Fruit fly (Drosophila melanogaster) whole organism, embryonic: ENCODE measurements around the gene CG4267.
A peak's percentile ranks its signal among the peaks of the same experiment; 100 is the strongest.

ENCODE experiments used
- CG10147 ChIP-seq: fragments of 200-800 bp; sonication (Bioruptor generic); optimal IDR thresholded peaks from 2 replicates; lab custom pipeline; 2019; ENCODE audit warnings: missing biosample characterization, mild to moderate bottlenecking, missing genetic modification characterization, moderate library complexity
- CG11093 ChIP-seq: fragments of 200-800 bp; sonication (Bioruptor generic); IDR thresholded peaks from 3 replicates; pipeline ENCODE4 v1.3.6; 2022; ENCODE audit warnings: missing biosample characterization, missing genetic modification characterization
- CG14860 ChIP-seq: fragments of 200-800 bp; sonication (Bioruptor generic); IDR thresholded peaks from 3 replicates; pipeline ENCODE4 v1.3.6; 2022; ENCODE audit warnings: missing biosample characterization, missing genetic modification characterization; ENCODE audit not compliant: partially characterized antibody
- CG15479 ChIP-seq: fragments of 200-800 bp; sonication (Bioruptor generic); optimal IDR thresholded peaks from 3 replicates; lab custom pipeline; 2019; ENCODE audit warnings: missing biosample characterization, mild to moderate bottlenecking, missing genetic modification characterization, moderate library complexity
- CG1647 ChIP-seq: fragments of 200-800 bp; sonication (Bioruptor generic); optimal IDR thresholded peaks from 3 replicates; lab custom pipeline; 2016; ENCODE audit warnings: missing biosample characterization, missing genetic modification characterization
- CG17328 ChIP-seq: fragments of 200-800 bp; sonication (Bioruptor generic); IDR thresholded peaks from 2 replicates; pipeline ENCODE4 v1.3.6; 2022; ENCODE audit warnings: missing biosample characterization, missing genetic modification characterization
- CG18764 ChIP-seq: fragments of 200-800 bp; sonication (Bioruptor generic); optimal IDR thresholded peaks from 3 replicates; lab custom pipeline; 2016; ENCODE audit warnings: missing biosample characterization, missing genetic modification characterization
- CG3726 ChIP-seq: fragments of 200-800 bp; sonication (Bioruptor generic); IDR thresholded peaks from 3 replicates; pipeline ENCODE4, ENCODE4 v1.3.6; 2022; ENCODE audit warnings: missing biosample characterization, missing genetic modification characterization
- CG5953 ChIP-seq: fragments of 200-800 bp; sonication (Bioruptor generic); IDR thresholded peaks from 2 replicates; pipeline ENCODE4 v1.3.6; 2022; ENCODE audit warnings: missing biosample characterization, missing genetic modification characterization
- CG6689 ChIP-seq: fragments of 200-800 bp; sonication (Bioruptor generic); IDR thresholded peaks from 2 replicates; pipeline ENCODE4 v1.3.6; 2022; ENCODE audit warnings: missing biosample characterization, missing genetic modification characterization
- CG7987 ChIP-seq: fragments of 200-800 bp; sonication (Bioruptor generic); optimal IDR thresholded peaks from 2 replicates; lab custom pipeline; 2018; ENCODE audit warnings: missing biosample characterization, mild to moderate bottlenecking, missing genetic modification characterization, moderate library complexity
- CrebB ChIP-seq: fragments of 200-800 bp; sonication (Bioruptor generic); optimal IDR thresholded peaks from 3 replicates; lab custom pipeline; 2018; ENCODE audit warnings: missing biosample characterization, mild to moderate bottlenecking, missing genetic modification characterization
- ERR ChIP-seq: fragments of 200-800 bp; sonication (Bioruptor generic); optimal IDR thresholded peaks from 2 replicates; lab custom pipeline; 2016; ENCODE audit warnings: missing biosample characterization, missing genetic modification characterization
- Eip74EF ChIP-seq, 2 experiments: fragments of 200-800 bp in 1 of 2; fragments of >200 bp in 1 of 2; sonication (Bioruptor generic) in 1 of 2; optimal IDR thresholded peaks; 2 replicates each; lab custom pipeline; 2017 to 2019; ENCODE audit warnings: missing biosample characterization in 2 of 2, missing genetic modification characterization in 2 of 2, mild to moderate bottlenecking in 1 of 2, moderate library complexity in 1 of 2
- Ets65A ChIP-seq: fragments of 200-800 bp; sonication (Bioruptor generic); peaks from one replicate; lab custom pipeline; 2016; ENCODE audit warnings: missing biosample characterization, missing genetic modification characterization
- Fer3 ChIP-seq: fragments of 200-800 bp; sonication (Bioruptor generic); optimal IDR thresholded peaks from 2 replicates; lab custom pipeline; 2018; ENCODE audit warnings: missing biosample characterization, mild to moderate bottlenecking, missing genetic modification characterization, moderate library complexity
- H15 ChIP-seq: fragments of 200-800 bp; sonication (Bioruptor generic); IDR thresholded peaks from 3 replicates; pipeline ENCODE4 v1.3.6; 2022; ENCODE audit warnings: missing biosample characterization, missing genetic modification characterization
- Hmr ChIP-seq: fragments of 200-800 bp; sonication (Bioruptor generic); optimal IDR thresholded peaks from 3 replicates; lab custom pipeline; 2017; ENCODE audit warnings: mild to moderate bottlenecking, missing biosample characterization, missing genetic modification reagents, missing genetic modification characterization
- Mrtf ChIP-seq: fragments of 200-800 bp; sonication (Bioruptor generic); IDR thresholded peaks from 3 replicates; pipeline ENCODE4 v1.3.6; 2022; ENCODE audit warnings: missing biosample characterization, missing genetic modification characterization
- Nf-YB ChIP-seq: fragments of 200-800 bp; sonication (Bioruptor generic); optimal IDR thresholded peaks from 3 replicates; lab custom pipeline; 2019; ENCODE audit warnings: missing biosample characterization, mild to moderate bottlenecking, missing genetic modification characterization, moderate library complexity
- Poxn ChIP-seq: fragments of 200-800 bp; sonication (Bioruptor generic); IDR thresholded peaks from 2 replicates; pipeline ENCODE4 v1.3.6; 2022; ENCODE audit warnings: missing biosample characterization, missing genetic modification characterization
- Taf1 ChIP-seq: fragments of 200-800 bp; sonication (Bioruptor generic); IDR thresholded peaks from 2 replicates; pipeline ENCODE4 v1.3.6; 2022; ENCODE audit warnings: missing biosample characterization, missing genetic modification characterization
- ab ChIP-seq: fragments of 200-800 bp; sonication (Bioruptor generic); optimal IDR thresholded peaks from 2 replicates; lab custom pipeline; 2016; ENCODE audit warnings: missing biosample characterization, missing genetic modification characterization
- ase ChIP-seq: fragments of 200-800 bp; sonication (Bioruptor generic); IDR thresholded peaks from 3 replicates; pipeline ENCODE4 v1.3.6; 2022; ENCODE audit warnings: missing biosample characterization, missing genetic modification characterization
- bigmax ChIP-seq: fragments of 200-800 bp; sonication (Bioruptor generic); optimal IDR thresholded peaks from 2 replicates; lab custom pipeline; 2018; ENCODE audit warnings: missing biosample characterization, mild to moderate bottlenecking, missing genetic modification characterization
- chn ChIP-seq: fragments of 200-800 bp; sonication (Bioruptor generic); optimal IDR thresholded peaks from 2 replicates; lab custom pipeline; 2016; ENCODE audit warnings: missing biosample characterization, missing genetic modification characterization
- fru ChIP-seq: fragments of >200 bp; optimal IDR thresholded peaks from 2 replicates; lab custom pipeline; 2017
- gce ChIP-seq: fragments of 200-800 bp; sonication (Bioruptor generic); IDR thresholded peaks from 3 replicates; pipeline ENCODE4 v1.3.6; 2022; ENCODE audit warnings: missing biosample characterization, missing genetic modification characterization
- gem ChIP-seq: fragments of 200-800 bp; sonication (Bioruptor generic); optimal IDR thresholded peaks from 2 replicates; lab custom pipeline; 2019; ENCODE audit warnings: missing biosample characterization, mild to moderate bottlenecking, missing genetic modification characterization, moderate library complexity
- hkb ChIP-seq, 2 experiments: fragments of 200-800 bp in 1 of 2; fragments of >200 bp in 1 of 2; sonication (Bioruptor generic) in 1 of 2; IDR thresholded peaks in 1 of 2; optimal IDR thresholded peaks in 1 of 2; 2 replicates each; pipeline versions ENCODE4 v1.3.6 to Lab custom; 2017 to 2022; ENCODE audit warnings: missing biosample characterization in 1 of 2, missing genetic modification characterization in 1 of 2
- hth ChIP-seq: fragments of >200 bp; optimal IDR thresholded peaks from 2 replicates; lab custom pipeline; 2017; ENCODE audit warnings: inconsistent platforms
- pan ChIP-seq, 4 experiments: fragments of >200 bp in 3 of 4; fragments of 200-800 bp in 1 of 4; sonication (Bioruptor generic) in 1 of 4; optimal IDR thresholded peaks in 3 of 4; IDR thresholded peaks in 1 of 4; 2 replicates each; pipeline versions ENCODE4 v1.3.6 to Lab custom; 2017 to 2022; ENCODE audit warnings: missing biosample characterization in 2 of 4, missing genetic modification characterization in 2 of 4, mixed read lengths in 1 of 4
- pfk ChIP-seq: fragments of 200-800 bp; sonication (Bioruptor generic); optimal IDR thresholded peaks from 2 replicates; lab custom pipeline; 2018; ENCODE audit warnings: missing biosample characterization, mild to moderate bottlenecking, missing genetic modification characterization, moderate library complexity
- prd ChIP-seq, 3 experiments: fragments of >200 bp in 2 of 3; fragments of 200-800 bp in 1 of 3; sonication (Bioruptor generic) in 1 of 3; optimal IDR thresholded peaks in 2 of 3; IDR thresholded peaks in 1 of 3; 2 replicates in 2 of 3; 3 replicates in 1 of 3; pipeline versions ENCODE4 v1.3.6 to Lab custom; 2017 to 2022; ENCODE audit warnings: missing biosample characterization in 1 of 3, missing genetic modification characterization in 1 of 3
- row ChIP-seq: fragments of 200-800 bp; sonication (Bioruptor generic); IDR thresholded peaks from 3 replicates; pipeline ENCODE4 v1.3.6; 2022; ENCODE audit warnings: missing biosample characterization, missing genetic modification characterization
- run ChIP-seq: fragments of 200-800 bp; sonication (Bioruptor generic); optimal IDR thresholded peaks from 3 replicates; lab custom pipeline; 2018; ENCODE audit warnings: missing biosample characterization, mild to moderate bottlenecking, missing genetic modification characterization
- slbo ChIP-seq: fragments of 200-800 bp; sonication (Bioruptor generic); IDR thresholded peaks from 2 replicates; pipeline ENCODE4 v1.3.6; 2022; ENCODE audit warnings: missing biosample characterization, missing genetic modification characterization
- sqz ChIP-seq: fragments of 200-800 bp; sonication (Bioruptor generic); optimal IDR thresholded peaks from 3 replicates; lab custom pipeline; 2018; ENCODE audit warnings: missing biosample characterization, mild to moderate bottlenecking, missing genetic modification characterization
- stc ChIP-seq: fragments of 200-800 bp; sonication (Bioruptor generic); IDR thresholded peaks from 2 replicates; pipeline ENCODE4 v1.3.6; 2022; ENCODE audit warnings: missing biosample characterization, missing genetic modification characterization
- tio ChIP-seq: fragments of 200-800 bp; sonication (Bioruptor generic); optimal IDR thresholded peaks from 2 replicates; lab custom pipeline; 2017; ENCODE audit warnings: missing biosample characterization, missing genetic modification characterization, inconsistent platforms
- ttk ChIP-seq: fragments of 200-800 bp; sonication (Bioruptor generic); IDR thresholded peaks from 2 replicates; pipeline ENCODE4 v2.1.2; 2022; ENCODE audit warnings: missing biosample characterization, missing genetic modification characterization
- unpg ChIP-seq: fragments of 200-800 bp; sonication (Bioruptor generic); optimal IDR thresholded peaks from 3 replicates; lab custom pipeline; 2018; ENCODE audit warnings: missing biosample characterization, mild to moderate bottlenecking, missing genetic modification characterization, moderate library complexity
- usp ChIP-seq: fragments of >200 bp; optimal IDR thresholded peaks from 2 replicates; lab custom pipeline; 2017; ENCODE audit warnings: missing biosample characterization, missing genetic modification characterization

Gene CG4267

dm6 chr2L:2249578-2249977 lies 7.4 kb downstream of the CG4267 start (continued):
- TF ChIP-seq Ets65A (GFP tag; lab: Kevin White, UChicago) (peak; percentile 93), H15 (GFP tag; lab: Robert Waterston, UW) (no peak), ab (GFP tag; lab: Kevin White, UChicago) (no peak), CG6689 (GFP tag; lab: Robert Waterston, UW) (0 out of 2 replicates have a peak, but pooled peaks have one; percentile 27), run (tag; lab: Kevin White, UChicago) (no peak), slbo (GFP tag; lab: Robert Waterston, UW) (peak; percentile 27; the same call in 1 of the 2 replicates), gce (GFP tag; lab: Robert Waterston, UW) (0 out of 3 replicates have a peak, but pooled peaks have one; percentile 7), CrebB (tag; lab: Kevin White, UChicago) (no peak), CG17328 (GFP tag; lab: Robert Waterston, UW) (0 out of 2 replicates have a peak, but pooled peaks have one; percentile 39), Mrtf (GFP tag; lab: Robert Waterston, UW) (no peak), pan (optimal IDR thresholded peaks at IDR 0.05; lab: Kevin White, UChicago) (no peak), pan (GFP tag; optimal IDR thresholded peaks at IDR 0.05 in 1 of 2, IDR thresholded peaks at IDR 0.05 in 1 of 2) (peak in 1 of 2 experiments; percentile 36), CG10147 (GFP tag; lab: Kevin White, UChicago) (no peak), fru (lab: Kevin White, UChicago) (no peak), row (GFP tag; lab: Robert Waterston, UW) (peak; percentile 32; the same call in 2 of the 3 replicates), CG14860 (GFP tag; lab: Robert Waterston, UW) (no peak), Hmr (GFP tag; lab: Kevin White, UChicago) (peak; percentile 7), prd (optimal IDR thresholded peaks at IDR 0.05; lab: Kevin White, UChicago) (no peak), prd (GFP tag; IDR thresholded peaks at IDR 0.05; lab: Robert Waterston, UW) (peak; percentile 65; the same call in 2 of the 3 replicates), CG1647 (no peak), gem (tag; lab: Kevin White, UChicago) (peak; percentile 23), tio (no peak), ttk (GFP tag; lab: Robert Waterston, UW) (0 out of 2 replicates have a peak, but pooled peaks have one; percentile 9), pfk (no peak), Poxn (GFP tag; lab: Robert Waterston, UW) (no peak)

dm6 chr2L:2251175-2251574 lies 9.0 kb downstream of the CG4267 start, which contains the start of gene Ser12:
Gene Ser12, minus strand, starts transcription at chr2L:2251275.
- TF ChIP-seq ase (GFP tag; lab: Robert Waterston, UW) (no peak), CG7987 (GFP tag; lab: Kevin White, UChicago) (no peak), CG3726 (no peak), CG15479 (GFP tag; lab: Kevin White, UChicago) (no peak), ERR (GFP tag; lab: Kevin White, UChicago) (no peak)
- TF ChIP-seq, all 482 proteins: peak for 0

- TF ChIP-seq bigmax (GFP tag; lab: Kevin White, UChicago) (no peak), CG18764 (GFP tag; lab: Kevin White, UChicago) (no peak), CG5953 (GFP tag; lab: Robert Waterston, UW) (no peak), chn (no peak), CG11093 (GFP tag; lab: Robert Waterston, UW) (no peak), Nf-YB (GFP tag; lab: Kevin White, UChicago) (no peak), usp (GFP tag; lab: Kevin White, UChicago) (no peak), Fer3 (tag; lab: Kevin White, UChicago) (no peak), sqz (GFP tag; lab: Kevin White, UChicago) (no peak), unpg (no peak), Eip74EF (GFP tag; optimal IDR thresholded peaks at IDR 0.05; lab: Kevin White, UChicago) (no peak), Taf1 (GFP tag; lab: Robert Waterston, UW) (no peak), stc (GFP tag; lab: Robert Waterston, UW) (no peak), hth (no peak), hkb (optimal IDR thresholded peaks at IDR 0.05; lab: Kevin White, UChicago) (no peak), hkb (GFP tag; IDR thresholded peaks at IDR 0.05; lab: Robert Waterston, UW) (no peak)
- TF ChIP-seq, all 482 proteins: peak for 0
These were observed 10.1 kb downstream of the CG4267 start, which contains the start of gene CG17239 for dm6 chr2L:2252241-2252640. Gene CG17239, minus strand, starts transcription at chr2L:2252341.
